Worm (Caenorhabditis elegans): ENCODE data around the gene srt-20.

Gene srt-20

DNA sequence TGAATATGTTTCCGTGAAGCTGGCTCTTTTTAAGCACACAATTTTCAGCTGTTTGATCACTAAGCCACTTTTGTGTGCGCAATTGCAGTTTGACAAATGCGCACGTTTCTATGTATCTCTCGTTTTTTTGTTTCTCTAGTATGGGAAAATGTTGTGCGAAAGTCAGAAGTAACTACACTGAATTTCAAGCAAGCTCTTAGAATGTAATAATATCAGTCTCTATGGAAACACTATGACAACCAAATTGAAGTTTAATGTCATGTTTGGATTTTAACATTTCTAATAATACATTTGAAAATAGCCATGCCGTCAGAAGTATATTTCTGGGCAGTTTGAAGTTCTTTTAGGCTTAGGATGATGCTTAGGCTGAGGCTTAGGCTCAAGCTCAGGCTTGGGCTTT is 41.2 kb upstream of the srt-20 start, which contains the start of gene ZC132.9:
TSS of gene ZC132.9 (minus strand) at position 101 of the 400 bp plus-strand sequence.
- TF ChIP-seq ceh-48 (tag; optimal IDR thresholded peaks at IDR 0.05) (no peak), T23F11.4 (GFP tag; optimal IDR thresholded peaks at IDR 0.05) (no peak), F13H6.1 (tag; optimal IDR thresholded peaks at IDR 0.05) (no peak)

ce11 chrV:4315057-4315456 is 36.4 kb upstream of the srt-20 start, which contains the start of gene srh-192:
Gene srh-192, minus strand, starts transcription at chrV:4315157.
- TF ChIP-seq ceh-6 (GFP tag; optimal IDR thresholded peaks at IDR 0.05) (no peak), unc-86 (tag; optimal IDR thresholded peaks at IDR 0.05) (no peak), T23F11.4 (GFP tag; optimal IDR thresholded peaks at IDR 0.05) (no peak), elt-2 (tag; optimal IDR thresholded peaks at IDR 0.05) (no peak), hlh-6 (tag; optimal IDR thresholded peaks at IDR 0.05) (no peak), sox-4 (tag; optimal IDR thresholded peaks at IDR 0.05) (no peak), unc-3 (GFP tag; conservative IDR thresholded peaks at IDR 0.05) (no peak), unc-3 (tag; optimal IDR thresholded peaks at IDR 0.05) (no peak), madf-2 (tag; optimal IDR thresholded peaks at IDR 0.05) (no peak), ceh-14 (tag; optimal IDR thresholded peaks at IDR 0.05) (no peak), ceh-19 (GFP tag; optimal IDR thresholded peaks at IDR 0.05) (no peak), ceh-2 (tag; optimal IDR thresholded peaks at IDR 0.05) (no peak), K02D7.2 (tag; optimal IDR thresholded peaks at IDR 0.05) (no peak), hlh-13 (GFP tag; optimal IDR thresholded peaks at IDR 0.05) (no peak)

ce11 chrV:4304240-4304639 is 25.6 kb upstream of the srt-20 start:
- TF ChIP-seq lin-11 (tag; optimal IDR thresholded peaks at IDR 0.05) (no peak), Y22D7AL.16 (tag; optimal IDR thresholded peaks at IDR 0.05) (no peak), ceh-9 (tag; optimal IDR thresholded peaks at IDR 0.05) (no peak), ceh-19 (GFP tag; optimal IDR thresholded peaks at IDR 0.05) (no peak), odd-2 (tag; optimal IDR thresholded peaks at IDR 0.05) (no peak), pha-4 (tag; optimal IDR thresholded peaks at IDR 0.05) (no peak), C08G9.2 (tag; optimal IDR thresholded peaks at IDR 0.05) (no peak), syd-9 (tag; optimal IDR thresholded peaks at IDR 0.05) (no peak), hlh-6 (tag; optimal IDR thresholded peaks at IDR 0.05) (no peak), C38D4.7 (GFP tag; optimal IDR thresholded peaks at IDR 0.05) (no peak), zip-5 (tag; optimal IDR thresholded peaks at IDR 0.05) (no peak), ets-4 (tag; optimal IDR thresholded peaks at IDR 0.05) (no peak), pat-9 (tag; optimal IDR thresholded peaks at IDR 0.05) (no peak), dmd-4 (tag; optimal IDR thresholded peaks at IDR 0.05; ENCODE audit: borderline replicate concordance) (no peak), rnt-1 (tag; optimal IDR thresholded peaks at IDR 0.05) (no peak), sox-4 (tag; optimal IDR thresholded peaks at IDR 0.05) (no peak)

DNA sequence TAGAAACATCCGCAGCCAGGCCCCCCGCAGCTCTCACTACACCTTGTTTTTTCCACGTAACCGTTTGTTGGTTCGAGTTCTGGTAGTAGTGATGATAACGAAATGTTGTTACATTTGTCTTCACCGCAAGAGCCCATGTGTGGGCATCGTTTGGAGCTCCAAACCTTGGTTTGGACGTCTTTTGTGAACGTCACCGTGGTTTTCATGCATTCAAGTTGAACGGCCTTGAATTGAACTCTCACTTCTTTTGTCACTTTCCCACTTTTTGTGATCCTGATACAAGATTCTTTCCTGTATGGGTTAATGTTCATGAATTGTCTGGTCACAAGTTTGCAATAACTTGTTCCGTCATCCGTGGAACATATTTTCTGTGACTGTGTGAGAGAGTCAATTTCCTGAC is 25.2 kb upstream of the srt-20 start:
- no peak for TF ChIP-seq syd-9 (tag; optimal IDR thresholded peaks at IDR 0.05)
- no peak for TF ChIP-seq pag-3 (tag; optimal IDR thresholded peaks at IDR 0.05; ENCODE audit: borderline replicate concordance)
- no peak for TF ChIP-seq ceh-18 (tag; optimal IDR thresholded peaks at IDR 0.05)
- no peak for TF ChIP-seq ceh-24 (tag; optimal IDR thresholded peaks at IDR 0.05)
- no peak for TF ChIP-seq ahr-1 (tag; optimal IDR thresholded peaks at IDR 0.05)
- TF ChIP-seq tbx-2 (tag; optimal IDR thresholded peaks at IDR 0.05): no peak
- no peak for TF ChIP-seq gmeb-2 (tag; optimal IDR thresholded peaks at IDR 0.05)
- TF ChIP-seq nfya-1 (tag; optimal IDR thresholded peaks at IDR 0.05): no peak
- no peak for TF ChIP-seq lin-11 (tag; optimal IDR thresholded peaks at IDR 0.05)
- no peak for TF ChIP-seq tbx-7 (tag; optimal IDR thresholded peaks at IDR 0.05)

Measured in whole organism, late embryonic.